Worm (Caenorhabditis elegans): Measurements from ENCODE around the gene coh-3.

DNA sequence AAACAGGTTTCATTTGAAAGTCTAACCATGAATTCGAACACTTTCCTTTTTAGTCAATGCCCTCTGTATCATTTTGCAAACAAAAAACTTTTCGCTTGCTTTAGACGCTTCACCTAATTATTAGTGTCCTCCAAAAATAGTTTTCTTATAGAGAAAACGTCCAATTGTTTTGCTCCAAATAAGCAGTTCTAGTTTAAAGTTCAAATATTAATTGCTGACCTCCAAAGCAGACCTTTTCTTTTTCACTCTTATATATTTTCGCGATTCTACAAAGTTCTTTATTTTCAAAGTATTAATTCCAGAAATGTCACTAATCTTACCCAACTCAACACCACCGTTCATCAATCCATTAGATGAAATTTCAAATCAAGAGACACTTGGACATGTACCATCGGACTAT, 48.4 kb upstream of the coh-3 start, which contains the start of gene gnrr-2:
- no peak for TF ChIP-seq med-1 (GFP tag; optimal IDR thresholded peaks at IDR 0.05; ENCODE audit: insufficient read depth)
- no peak for TF ChIP-seq klf-2 (GFP tag; conservative IDR thresholded peaks at IDR 0.05)
- TF ChIP-seq flt-1 (GFP tag; IDR thresholded peaks at IDR 0.05): no peak
- TF ChIP-seq tab-1 (GFP tag; IDR thresholded peaks at IDR 0.05): no peak
